Worm (Caenorhabditis elegans) whole organism, mixed stage, embryonic: ENCODE data around the gene C46C2.5.

Experiments
- elt-1 ChIP-seq: sonication (generic microtip); optimal IDR thresholded peaks from 2 replicates; lab custom pipeline; 2017; ENCODE audit warnings: missing genetic modification characterization, mild to moderate bottlenecking, missing compliant biosample characterization, antibody characterized with exemption, moderate library complexity, borderline replicate concordance; ENCODE audit not compliant: insufficient read depth
- mls-2 ChIP-seq: sonication (generic microtip); optimal IDR thresholded peaks from 2 replicates; lab custom pipeline; 2016; ENCODE audit warnings: mild to moderate bottlenecking, missing genetic modification characterization, moderate library complexity, missing compliant biosample characterization
- nhr-237 ChIP-seq: fragments of 150-350 bp; optimal IDR thresholded peaks from 2 replicates; lab custom pipeline; 2014; ENCODE audit warnings: missing biosample characterization, missing genetic modification characterization
- unc-39 ChIP-seq: fragments of 150-350 bp; optimal IDR thresholded peaks from 2 replicates; lab custom pipeline; 2014; ENCODE audit warnings: missing biosample characterization, missing genetic modification characterization
- unc-62 ChIP-seq: fragments of 150-350 bp; optimal IDR thresholded peaks from 2 replicates; lab custom pipeline; 2014; ENCODE audit warnings: missing biosample characterization, missing genetic modification reagents, missing genetic modification characterization
- zip-8 ChIP-seq: fragments of 150-350 bp; optimal IDR thresholded peaks from 2 replicates; lab custom pipeline; 2014; ENCODE audit warnings: missing biosample characterization, missing genetic modification characterization

DNA sequence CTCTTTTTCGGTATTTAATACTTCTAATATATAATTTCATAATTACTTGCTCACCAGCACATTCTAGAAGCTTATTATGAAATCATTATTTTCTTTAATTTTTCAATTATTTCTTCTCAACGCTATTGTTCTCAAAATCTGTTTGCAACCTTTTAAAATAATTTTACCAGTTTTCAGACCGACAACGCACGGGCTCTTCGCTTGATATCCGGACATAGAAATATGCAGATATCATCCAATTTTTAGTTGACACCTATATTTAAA, 7.4 kb upstream of the C46C2.5 start, which contains the start of gene wnk-1:
- TF ChIP-seq mls-2 (no peak), nhr-237 (no peak), unc-39 (no peak), zip-8 (tag; lab: Kevin White, UChicago) (no peak), unc-62 (GFP tag; lab: Kevin White, UChicago) (no peak), elt-1 (tag; lab: Kevin White, UChicago) (no peak)
